Worm (Caenorhabditis elegans) whole organism, midembryonic: ENCODE results near the gene C24G6.8.

Experiments used
- T22C8.4 ChIP-seq: fragments of 200-800 bp; sonication (Bioruptor generic); IDR thresholded peaks from 2 replicates; pipeline ENCODE4 v1.3.6; 2022; ENCODE audit warnings: missing genetic modification characterization, missing compliant biosample characterization
- cog-1 ChIP-seq: sonication (generic microtip); optimal IDR thresholded peaks from 2 replicates; lab custom pipeline; 2016; ENCODE audit warnings: missing genetic modification characterization, missing compliant biosample characterization
- flt-1 ChIP-seq: fragments of 200-800 bp; sonication (Bioruptor generic); IDR thresholded peaks from 2 replicates; pipeline ENCODE4 v1.3.6; 2022; ENCODE audit warnings: missing genetic modification characterization, missing compliant biosample characterization
- klf-2 ChIP-seq: fragments of 200-800 bp; sonication (Bioruptor generic); conservative IDR thresholded peaks from 2 replicates; pipeline ENCODE4 v1.3.6; 2022; ENCODE audit warnings: missing genetic modification reagents, missing genetic modification characterization, missing compliant biosample characterization
- med-1 ChIP-seq: sonication (generic microtip); optimal IDR thresholded peaks from 2 replicates; lab custom pipeline; 2017; ENCODE audit warnings: missing genetic modification characterization, mild to moderate bottlenecking, missing compliant biosample characterization, antibody characterized with exemption, missing genetic modification reagents; ENCODE audit not compliant: insufficient read depth
- tab-1 ChIP-seq: fragments of 200-800 bp; sonication (Bioruptor generic); IDR thresholded peaks from 2 replicates; pipeline ENCODE4 v1.3.6; 2022; ENCODE audit warnings: missing genetic modification characterization, missing compliant biosample characterization

DNA sequence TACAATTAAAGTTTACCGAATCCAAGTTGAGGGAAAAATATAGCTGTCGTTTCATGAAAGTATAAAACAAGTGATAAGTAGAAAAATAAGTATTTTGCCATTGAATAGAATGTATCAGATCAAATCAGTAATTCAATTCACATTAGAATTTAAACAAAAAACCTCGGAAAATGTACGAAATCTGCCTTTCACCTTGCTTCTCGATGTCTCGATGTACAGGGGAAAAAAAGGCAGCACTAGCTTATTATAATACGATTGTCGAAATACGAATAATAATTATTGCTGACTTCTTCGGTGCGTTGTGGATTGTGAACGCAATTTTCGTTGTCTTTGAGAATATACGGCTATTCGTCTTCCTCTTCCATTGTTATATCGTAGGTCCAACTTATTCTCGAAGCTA lies 46.9 kb downstream of the C24G6.8 start, which contains the start of gene grl-18:
- TF ChIP-seq klf-2 (GFP tag; lab: Robert Waterston, UW) (no peak), med-1 (GFP tag; lab: Kevin White, UChicago) (no peak), cog-1 (tag; lab: Kevin White, UChicago) (no peak), tab-1 (GFP tag; lab: Robert Waterston, UW) (no peak), T22C8.4 (no peak), flt-1 (no peak)
